Worm (Caenorhabditis elegans): ENCODE measurements around the gene hex-1.

hex-1 gene

ce11 chrX:2199140-2199539, 21.8 kb upstream of the hex-1 start, which contains the start of gene T24C12.1:
Gene T24C12.1, plus strand, starts transcription at chrX:2199440.
- TF ChIP-seq ztf-29 (GFP tag; IDR thresholded peaks at IDR 0.05) (no peak), ref-1 (GFP tag; conservative IDR thresholded peaks at IDR 0.05) (no peak), med-1 (GFP tag; optimal IDR thresholded peaks at IDR 0.05; ENCODE audit: insufficient read depth) (no peak), flt-1 (GFP tag; IDR thresholded peaks at IDR 0.05) (no peak), cog-1 (tag; optimal IDR thresholded peaks at IDR 0.05) (no peak), klf-2 (GFP tag; conservative IDR thresholded peaks at IDR 0.05) (no peak), ztf-23 (GFP tag; IDR thresholded peaks at IDR 0.05) (no peak), tab-1 (GFP tag; IDR thresholded peaks at IDR 0.05) (no peak)

ce11 chrX:2203760-2204159, 17.2 kb upstream of the hex-1 start, which contains the start of gene T24C12.3:
Gene T24C12.3, minus strand, starts transcription at chrX:2203893.
- TF ChIP-seq cog-1 (tag; optimal IDR thresholded peaks at IDR 0.05), result no peak
- TF ChIP-seq tab-1 (GFP tag; IDR thresholded peaks at IDR 0.05), result no peak
- TF ChIP-seq klf-2 (GFP tag; conservative IDR thresholded peaks at IDR 0.05), result no peak
- TF ChIP-seq T22C8.4 (GFP tag; IDR thresholded peaks at IDR 0.05), result no peak
- no peak for TF ChIP-seq ref-1 (GFP tag; conservative IDR thresholded peaks at IDR 0.05)
- TF ChIP-seq ztf-23 (GFP tag; IDR thresholded peaks at IDR 0.05), result no peak
- TF ChIP-seq med-1 (GFP tag; optimal IDR thresholded peaks at IDR 0.05; ENCODE audit: insufficient read depth), result no peak
- TF ChIP-seq ztf-29 (GFP tag; IDR thresholded peaks at IDR 0.05), result no peak
- no peak for TF ChIP-seq flt-1 (GFP tag; IDR thresholded peaks at IDR 0.05)

ce11 chrX:2204963-2205362, 16.0 kb upstream of the hex-1 start, which contains the start of gene T24C12.4:
Gene T24C12.4, minus strand, starts transcription at chrX:2205063.
- TF ChIP-seq tab-1 (GFP tag; IDR thresholded peaks at IDR 0.05) (no peak), ref-1 (GFP tag; conservative IDR thresholded peaks at IDR 0.05) (no peak), med-1 (GFP tag; optimal IDR thresholded peaks at IDR 0.05; ENCODE audit: insufficient read depth) (no peak), ztf-23 (GFP tag; IDR thresholded peaks at IDR 0.05) (no peak)

ce11 chrX:2208391-2208790, 12.6 kb upstream of the hex-1 start:
- no peak for TF ChIP-seq ztf-29 (GFP tag; IDR thresholded peaks at IDR 0.05)
- TF ChIP-seq cog-1 (tag; optimal IDR thresholded peaks at IDR 0.05), result no peak
- no peak for TF ChIP-seq ref-1 (GFP tag; conservative IDR thresholded peaks at IDR 0.05)
- TF ChIP-seq flt-1 (GFP tag; IDR thresholded peaks at IDR 0.05), result no peak
- TF ChIP-seq T22C8.4 (GFP tag; IDR thresholded peaks at IDR 0.05), result no peak
- TF ChIP-seq klf-2 (GFP tag; conservative IDR thresholded peaks at IDR 0.05), result no peak
- no peak for TF ChIP-seq tab-1 (GFP tag; IDR thresholded peaks at IDR 0.05)
- TF ChIP-seq ztf-23 (GFP tag; IDR thresholded peaks at IDR 0.05), result no peak
- no peak for TF ChIP-seq med-1 (GFP tag; optimal IDR thresholded peaks at IDR 0.05; ENCODE audit: insufficient read depth)

ce11 chrX:2210164-2210563, 10.8 kb upstream of the hex-1 start:
- TF ChIP-seq tab-1 (GFP tag; IDR thresholded peaks at IDR 0.05), result no peak
- no peak for TF ChIP-seq cog-1 (tag; optimal IDR thresholded peaks at IDR 0.05)
- TF ChIP-seq med-1 (GFP tag; optimal IDR thresholded peaks at IDR 0.05; ENCODE audit: insufficient read depth), result no peak
- TF ChIP-seq ztf-29 (GFP tag; IDR thresholded peaks at IDR 0.05), result no peak
- TF ChIP-seq ref-1 (GFP tag; conservative IDR thresholded peaks at IDR 0.05), result no peak
- TF ChIP-seq ztf-23 (GFP tag; IDR thresholded peaks at IDR 0.05), result no peak
- TF ChIP-seq flt-1 (GFP tag; IDR thresholded peaks at IDR 0.05), result no peak
- TF ChIP-seq klf-2 (GFP tag; conservative IDR thresholded peaks at IDR 0.05), result no peak
- TF ChIP-seq T22C8.4 (GFP tag; IDR thresholded peaks at IDR 0.05), result no peak

- TF ChIP-seq tab-1 (GFP tag; IDR thresholded peaks at IDR 0.05) (no peak), med-1 (GFP tag; optimal IDR thresholded peaks at IDR 0.05; ENCODE audit: insufficient read depth) (no peak), klf-2 (GFP tag; conservative IDR thresholded peaks at IDR 0.05) (no peak)
Observed at ce11 chrX:2210751-2211150, 10.2 kb upstream of the hex-1 start, which contains the start of gene peb-1. Gene peb-1, plus strand, starts transcription at chrX:2211051.

- TF ChIP-seq klf-2 (GFP tag; conservative IDR thresholded peaks at IDR 0.05) (no peak), cog-1 (tag; optimal IDR thresholded peaks at IDR 0.05) (no peak)
Observed at ce11 chrX:2212141-2212540, 8.8 kb upstream of the hex-1 start.

ce11 chrX:2212712-2213111, 8.2 kb upstream of the hex-1 start:
- TF ChIP-seq flt-1 (GFP tag; IDR thresholded peaks at IDR 0.05), result no peak
- no peak for TF ChIP-seq med-1 (GFP tag; optimal IDR thresholded peaks at IDR 0.05; ENCODE audit: insufficient read depth)
- TF ChIP-seq ztf-23 (GFP tag; IDR thresholded peaks at IDR 0.05), result no peak
- TF ChIP-seq klf-2 (GFP tag; conservative IDR thresholded peaks at IDR 0.05), result no peak
- no peak for TF ChIP-seq tab-1 (GFP tag; IDR thresholded peaks at IDR 0.05)
- TF ChIP-seq ztf-29 (GFP tag; IDR thresholded peaks at IDR 0.05), result no peak
- TF ChIP-seq cog-1 (tag; optimal IDR thresholded peaks at IDR 0.05), result no peak
- no peak for TF ChIP-seq T22C8.4 (GFP tag; IDR thresholded peaks at IDR 0.05)

ce11 chrX:2213400-2214362, 7.3 kb upstream of the hex-1 start:
- TF ChIP-seq med-1 (GFP tag; optimal IDR thresholded peaks at IDR 0.05; ENCODE audit: insufficient read depth), result no peak
- TF ChIP-seq cog-1 (tag; optimal IDR thresholded peaks at IDR 0.05), result no peak
- TF ChIP-seq ztf-23 (GFP tag; IDR thresholded peaks at IDR 0.05), result 0 out of 2 replicates have a peak, but pooled peaks have one; percentile 13

- no peak for TF ChIP-seq cog-1 (tag; optimal IDR thresholded peaks at IDR 0.05)
- TF ChIP-seq tab-1 (GFP tag; IDR thresholded peaks at IDR 0.05), result no peak
- no peak for TF ChIP-seq med-1 (GFP tag; optimal IDR thresholded peaks at IDR 0.05; ENCODE audit: insufficient read depth)
- TF ChIP-seq T22C8.4 (GFP tag; IDR thresholded peaks at IDR 0.05), result no peak
- TF ChIP-seq ref-1 (GFP tag; conservative IDR thresholded peaks at IDR 0.05), result no peak
- no peak for TF ChIP-seq flt-1 (GFP tag; IDR thresholded peaks at IDR 0.05)
- no peak for TF ChIP-seq ztf-29 (GFP tag; IDR thresholded peaks at IDR 0.05)
- no peak for TF ChIP-seq klf-2 (GFP tag; conservative IDR thresholded peaks at IDR 0.05)
- no peak for TF ChIP-seq ztf-23 (GFP tag; IDR thresholded peaks at IDR 0.05)
Observed at ce11 chrX:2214454-2214853, 6.5 kb upstream of the hex-1 start.

All from whole organism, midembryonic.